Worm (Caenorhabditis elegans): ENCODE results near the gene srx-28.

Gene srx-28

DNA sequence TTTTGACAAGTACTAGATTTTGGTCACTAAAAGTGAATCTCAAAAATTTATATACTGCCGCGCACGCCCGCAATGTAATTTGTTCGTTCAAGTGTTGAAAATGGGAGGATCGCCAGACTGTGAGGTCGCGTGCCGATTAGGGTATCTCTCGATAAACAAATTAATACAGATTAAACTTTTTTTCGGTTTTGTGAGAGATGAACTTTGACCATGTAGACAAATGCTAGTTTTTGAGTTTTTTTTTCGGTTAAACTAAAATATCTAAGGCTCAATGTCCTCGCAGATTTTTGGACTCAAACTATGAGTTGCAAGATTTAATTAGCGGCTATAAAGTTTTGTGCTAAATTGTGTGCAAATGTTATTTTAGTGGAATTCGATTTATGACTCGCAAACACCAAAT is 12.7 kb upstream of the srx-28 start, which contains the start of gene dhs-15:
TSS of gene dhs-15 (minus strand) at position 101 of the 400 bp plus-strand sequence.
- TF ChIP-seq dve-1 (tag; optimal IDR thresholded peaks at IDR 0.05) (no peak), C38D4.7 (GFP tag; optimal IDR thresholded peaks at IDR 0.05) (no peak), nfya-1 (tag; optimal IDR thresholded peaks at IDR 0.05) (no peak), madf-2 (tag; optimal IDR thresholded peaks at IDR 0.05) (no peak), nhr-232 (tag; optimal IDR thresholded peaks at IDR 0.05) (no peak), F13H6.1 (tag; optimal IDR thresholded peaks at IDR 0.05) (no peak), sdc-2 (tag; optimal IDR thresholded peaks at IDR 0.05) (no peak), ceh-18 (tag; optimal IDR thresholded peaks at IDR 0.05) (no peak), unc-55 (GFP tag; optimal IDR thresholded peaks at IDR 0.05) (no peak), pax-1 (tag; optimal IDR thresholded peaks at IDR 0.05) (no peak), npax-4 (tag; optimal IDR thresholded peaks at IDR 0.05) (no peak), ceh-24 (tag; optimal IDR thresholded peaks at IDR 0.05) (no peak), ceh-2 (tag; optimal IDR thresholded peaks at IDR 0.05) (no peak), ceh-48 (tag; optimal IDR thresholded peaks at IDR 0.05) (no peak)

DNA sequence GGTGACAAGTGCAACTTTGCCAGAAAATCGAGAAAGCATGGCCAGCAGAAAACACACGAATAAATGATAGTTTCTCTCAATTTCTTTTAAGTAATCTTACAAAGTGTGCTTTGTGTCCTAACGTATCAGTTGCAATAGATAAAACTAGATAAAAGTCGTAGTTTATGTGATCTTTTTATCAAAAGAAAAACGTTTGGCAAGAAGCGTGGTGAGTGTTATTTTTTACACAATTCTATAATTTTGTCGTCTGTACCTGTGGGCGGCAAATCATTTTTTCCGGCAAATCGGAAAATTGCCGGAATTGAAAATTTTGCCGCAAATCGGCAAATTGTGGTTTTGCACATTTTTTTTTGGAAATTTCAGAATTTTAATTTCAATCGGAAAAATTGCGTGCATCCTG is 10.4 kb upstream of the srx-28 start, which contains the start of gene R05D8.9:
TSS of gene R05D8.9 (minus strand) at position 101 of the 400 bp plus-strand sequence.
- TF ChIP-seq ceh-2 (tag; optimal IDR thresholded peaks at IDR 0.05) = no peak
- TF ChIP-seq ceh-6 (GFP tag; optimal IDR thresholded peaks at IDR 0.05) = no peak
- TF ChIP-seq ama-1 (optimal IDR thresholded peaks at IDR 0.05) = no peak
- TF ChIP-seq npax-4 (tag; optimal IDR thresholded peaks at IDR 0.05) = no peak
- TF ChIP-seq K09A11.1 (tag; optimal IDR thresholded peaks at IDR 0.05; ENCODE audit: insufficient read depth) = no peak
- TF ChIP-seq ceh-31 (tag; optimal IDR thresholded peaks at IDR 0.05) = no peak
- TF ChIP-seq ttx-3 (tag; optimal IDR thresholded peaks at IDR 0.05) = no peak
- TF ChIP-seq elt-4 (tag; optimal IDR thresholded peaks at IDR 0.05) = no peak
- no peak for TF ChIP-seq sdc-2 (tag; optimal IDR thresholded peaks at IDR 0.05)
- no peak for TF ChIP-seq unc-55 (GFP tag; optimal IDR thresholded peaks at IDR 0.05)

DNA sequence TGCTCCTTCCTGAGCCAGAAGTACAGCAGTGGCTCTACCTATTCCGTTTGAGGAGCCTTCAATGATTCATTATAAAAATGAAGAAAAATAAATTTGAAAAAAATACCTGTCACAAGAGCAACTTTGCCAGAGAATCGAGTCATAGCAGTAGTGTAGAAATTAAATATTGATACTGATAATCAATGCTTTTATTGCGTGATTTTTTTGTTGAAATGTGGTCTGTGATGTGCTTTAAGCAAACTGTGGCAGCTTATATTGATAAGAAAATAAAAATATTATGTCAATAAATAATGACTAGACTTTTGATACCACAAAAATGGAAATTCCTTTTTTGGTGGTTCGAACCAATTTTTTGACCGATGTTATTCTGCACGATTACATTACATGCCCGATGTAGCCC is 8.0 kb upstream of the srx-28 start, which contains the start of gene dhs-14:
TSS of gene dhs-14 (minus strand) at position 149 of the 400 bp plus-strand sequence.
- TF ChIP-seq pag-3 (tag; optimal IDR thresholded peaks at IDR 0.05; ENCODE audit: borderline replicate concordance) (no peak), lin-11 (tag; optimal IDR thresholded peaks at IDR 0.05) (no peak), syd-9 (tag; optimal IDR thresholded peaks at IDR 0.05) (no peak), pros-1 (tag; optimal IDR thresholded peaks at IDR 0.05) (no peak), unc-3 (GFP tag; conservative IDR thresholded peaks at IDR 0.05) (no peak), unc-3 (tag; optimal IDR thresholded peaks at IDR 0.05) (no peak), fax-1 (tag; optimal IDR thresholded peaks at IDR 0.05) (no peak), ceh-14 (tag; optimal IDR thresholded peaks at IDR 0.05) (no peak), lim-6 (tag; optimal IDR thresholded peaks at IDR 0.05) (no peak), pha-4 (tag; optimal IDR thresholded peaks at IDR 0.05) (no peak), ceh-48 (tag; optimal IDR thresholded peaks at IDR 0.05) (no peak), sox-4 (tag; optimal IDR thresholded peaks at IDR 0.05) (no peak)

DNA sequence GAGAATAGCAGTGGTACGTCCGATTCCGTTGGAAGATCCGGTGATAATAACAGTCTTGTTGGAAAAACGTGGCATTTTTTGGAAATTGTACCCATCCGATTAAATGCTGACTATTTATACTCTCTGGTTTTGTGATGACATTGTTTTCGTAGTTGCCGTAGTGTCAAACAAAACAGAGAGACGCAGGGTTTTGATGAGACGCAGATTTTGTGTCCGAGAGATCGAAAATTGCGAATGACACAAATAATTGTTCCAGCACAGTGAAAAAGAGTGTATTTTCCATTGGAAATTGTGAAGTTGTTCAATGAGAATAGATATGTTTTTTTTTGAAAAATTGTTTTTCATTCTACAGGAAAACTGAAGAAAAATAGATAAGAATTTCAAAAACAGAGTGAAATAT is 6.0 kb upstream of the srx-28 start, which contains the start of gene R05D8.7:
TSS of gene R05D8.7 (minus strand) at position 104 of the 400 bp plus-strand sequence.
- TF ChIP-seq tbx-2 (tag; optimal IDR thresholded peaks at IDR 0.05) = no peak
- TF ChIP-seq eyg-1 (tag; optimal IDR thresholded peaks at IDR 0.05) = no peak

DNA sequence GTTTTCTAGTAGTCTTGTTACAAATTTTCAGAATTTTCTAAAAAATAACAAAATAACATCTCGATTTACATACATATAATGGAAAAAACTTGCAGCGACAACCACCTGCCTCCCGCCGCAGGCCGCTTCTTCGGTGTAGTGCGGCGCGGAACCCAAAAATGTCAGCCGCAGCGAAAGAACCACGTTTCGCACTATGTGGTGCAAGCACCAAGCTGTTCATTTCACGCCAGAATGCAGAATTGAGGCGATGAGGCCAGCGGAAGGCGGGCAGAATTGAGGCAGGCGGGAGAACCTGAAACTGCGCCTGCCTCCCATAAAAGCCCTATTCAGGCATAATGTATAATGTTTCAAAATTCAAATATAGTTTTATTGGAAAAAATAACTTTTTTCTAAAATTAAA is 4.4 kb upstream of the srx-28 start:
- TF ChIP-seq ceh-9 (tag; optimal IDR thresholded peaks at IDR 0.05) (no peak), ttx-3 (tag; optimal IDR thresholded peaks at IDR 0.05) (no peak), dmd-4 (tag; optimal IDR thresholded peaks at IDR 0.05; ENCODE audit: borderline replicate concordance) (no peak), elt-4 (tag; optimal IDR thresholded peaks at IDR 0.05) (no peak), ztf-16 (tag; optimal IDR thresholded peaks at IDR 0.05) (no peak), unc-55 (GFP tag; optimal IDR thresholded peaks at IDR 0.05) (no peak)
